Worm (Caenorhabditis elegans) whole organism, early embryonic: Measurements from ENCODE around the gene lgc-53.

Source experiments
- sea-1 ChIP-seq: fragments of 200-800 bp; sonication (Bioruptor generic); conservative IDR thresholded peaks from 2 replicates; pipeline ENCODE4 v1.3.6; 2022; ENCODE audit warnings: missing genetic modification characterization, missing compliant biosample characterization
- tra-4 ChIP-seq: sonication (generic microtip); optimal IDR thresholded peaks from 2 replicates; lab custom pipeline; 2017; ENCODE audit warnings: missing genetic modification characterization, missing compliant biosample characterization

DNA sequence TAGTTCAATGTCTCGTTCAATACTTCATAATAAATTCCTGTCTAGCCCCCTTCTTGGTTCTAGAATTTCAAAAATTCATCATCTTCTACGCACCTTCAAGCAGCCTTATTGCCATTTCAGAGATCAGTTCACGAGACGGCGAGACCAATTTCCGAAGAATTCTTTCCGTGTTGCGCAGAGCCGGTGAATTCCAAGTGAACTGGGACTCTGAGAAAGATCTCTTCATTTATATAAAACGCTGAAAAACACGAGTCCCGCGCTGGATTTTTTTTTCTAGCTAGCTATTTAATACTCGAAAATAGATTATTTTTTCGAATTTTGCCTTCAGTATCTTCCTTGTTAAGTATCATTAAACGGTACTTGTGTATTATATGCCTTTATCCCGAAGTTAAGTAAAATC is 19.7 kb downstream of the lgc-53 start:
- no peak for TF ChIP-seq sea-1 (GFP tag; lab: Robert Waterston, UW)
- no peak for TF ChIP-seq tra-4 (tag; lab: Kevin White, UChicago)
